Worm (Caenorhabditis elegans) whole organism, early embryonic: ENCODE measurements around the gene C55A6.12.

Source experiments
- B0310.2 ChIP-seq: sonication (generic microtip); optimal IDR thresholded peaks from 2 replicates; lab custom pipeline; 2016; ENCODE audit warnings: mild to moderate bottlenecking, missing genetic modification characterization, missing compliant biosample characterization
- F13C5.2 ChIP-seq: sonication (generic microtip); optimal IDR thresholded peaks from 2 replicates; lab custom pipeline; 2017; ENCODE audit warnings: mild to moderate bottlenecking, missing genetic modification characterization, inconsistent platforms, missing compliant biosample characterization
- aly-1 ChIP-seq: sonication (generic microtip); optimal IDR thresholded peaks from 2 replicates; lab custom pipeline; 2016; ENCODE audit warnings: missing genetic modification characterization, missing compliant biosample characterization
- ama-1 ChIP-seq: fragments of 150-350 bp; optimal IDR thresholded peaks from 2 replicates; lab custom pipeline; 2014
- ceh-13 ChIP-seq: fragments of 200-800 bp; sonication (Bioruptor generic); optimal IDR thresholded peaks from 2 replicates; lab custom pipeline; 2018; ENCODE audit warnings: mild to moderate bottlenecking, missing genetic modification characterization, missing compliant biosample characterization
- ceh-36 ChIP-seq: sonication (generic microtip); optimal IDR thresholded peaks from 2 replicates; lab custom pipeline; 2016; ENCODE audit warnings: missing genetic modification characterization, inconsistent platforms, missing compliant biosample characterization
- ets-7 ChIP-seq: sonication (generic microtip); optimal IDR thresholded peaks from 2 replicates; lab custom pipeline; 2016; ENCODE audit warnings: missing genotype, missing genetic modification characterization, missing compliant biosample characterization
- flt-1 ChIP-seq: fragments of 200-800 bp; sonication (Bioruptor generic); IDR thresholded peaks from 2 replicates; pipeline ENCODE4 v1.3.6; 2022; ENCODE audit warnings: missing genetic modification characterization, missing compliant biosample characterization
- hmbx-1 ChIP-seq: sonication (generic microtip); optimal IDR thresholded peaks from 2 replicates; lab custom pipeline; 2016; ENCODE audit warnings: mild to moderate bottlenecking, missing genetic modification characterization, missing compliant biosample characterization
- hmg-4 ChIP-seq: fragments of 200-800 bp; sonication (Bioruptor generic); optimal IDR thresholded peaks from 2 replicates; lab custom pipeline; 2018; ENCODE audit warnings: mild to moderate bottlenecking, missing genetic modification characterization, missing compliant biosample characterization
- hnd-1 ChIP-seq: sonication (generic microtip); optimal IDR thresholded peaks from 2 replicates; lab custom pipeline; 2016; ENCODE audit warnings: missing genetic modification characterization, missing compliant biosample characterization
- pes-1 ChIP-seq: fragments of 200-800 bp; sonication (Bioruptor generic); IDR thresholded peaks from 2 replicates; pipeline ENCODE4 v1.3.6; 2022; ENCODE audit warnings: missing genetic modification reagents, missing genetic modification characterization, missing compliant biosample characterization
- scrt-1 ChIP-seq: fragments of 200-800 bp; sonication (Bioruptor generic); IDR thresholded peaks from 2 replicates; pipeline ENCODE4 v1.3.6; 2022; ENCODE audit warnings: missing genetic modification characterization, missing compliant biosample characterization
- sea-1 ChIP-seq: fragments of 200-800 bp; sonication (Bioruptor generic); conservative IDR thresholded peaks from 2 replicates; pipeline ENCODE4 v1.3.6; 2022; ENCODE audit warnings: missing genetic modification characterization, missing compliant biosample characterization
- tbx-11 ChIP-seq: fragments of 200-800 bp; sonication (Bioruptor generic); IDR thresholded peaks from 2 replicates; pipeline ENCODE4 v1.3.6; 2022; ENCODE audit warnings: missing genetic modification characterization, missing compliant biosample characterization
- tbx-37 ChIP-seq: fragments of 200-800 bp; sonication (Bioruptor generic); conservative IDR thresholded peaks from 2 replicates; pipeline ENCODE4 v1.3.6; 2022; ENCODE audit warnings: missing genetic modification reagents, missing genetic modification characterization, missing compliant biosample characterization
- tra-4 ChIP-seq: sonication (generic microtip); optimal IDR thresholded peaks from 2 replicates; lab custom pipeline; 2017; ENCODE audit warnings: missing genetic modification characterization, missing compliant biosample characterization

C55A6.12 gene

ce11 chrV:11503081-11503751, at the start of gene C55A6.12:
TSS of gene C55A6.12 (minus strand) at chrV:11503131.
- TF ChIP-seq pes-1 = no peak
- TF ChIP-seq sea-1 (GFP tag; lab: Robert Waterston, UW) = no peak
- no peak for TF ChIP-seq tra-4
- TF ChIP-seq flt-1 = no peak
- no peak for TF ChIP-seq ceh-13 (GFP tag; lab: Kevin White, UChicago)
- no peak for TF ChIP-seq scrt-1 (GFP tag; lab: Robert Waterston, UW)
- TF ChIP-seq tbx-11 (GFP tag; lab: Robert Waterston, UW) = no peak
- no peak for TF ChIP-seq F13C5.2
- no peak for TF ChIP-seq hnd-1
- TF ChIP-seq ceh-36 (tag; lab: Kevin White, UChicago) = no peak

ce11 chrV:11552379-11552778, 49.4 kb upstream of the C55A6.12 start, which contains the start of gene srx-85:
TSS of gene srx-85 (plus strand) at chrV:11552679.
- TF ChIP-seq sea-1 (GFP tag; lab: Robert Waterston, UW) (no peak), hmbx-1 (no peak), ceh-36 (tag; lab: Kevin White, UChicago) (no peak), F13C5.2 (no peak), aly-1 (tag; lab: Kevin White, UChicago) (no peak)

ce11 chrV:11548914-11549406, 46.0 kb upstream of the C55A6.12 start, which contains the start of the genes F38B7.17 and F38B7.3:
TSS of gene F38B7.17 (minus strand) at chrV:11548964.
TSS of gene F38B7.3 (plus strand) at chrV:11549107.
- peak; percentile 38 for TF ChIP-seq F13C5.2
- no peak for TF ChIP-seq hnd-1

- no peak for TF ChIP-seq hmg-4 (GFP tag; lab: Kevin White, UChicago)
- TF ChIP-seq B0310.2 (tag; lab: Kevin White, UChicago) = no peak
- no peak for TF ChIP-seq ets-7 (tag; lab: Kevin White, UChicago)
- no peak for TF ChIP-seq tbx-37
- TF ChIP-seq flt-1 = no peak
- TF ChIP-seq pes-1 = no peak
- TF ChIP-seq hmbx-1 = no peak
- TF ChIP-seq hnd-1 = no peak
- TF ChIP-seq scrt-1 (GFP tag; lab: Robert Waterston, UW) = no peak
- no peak for TF ChIP-seq ceh-36 (tag; lab: Kevin White, UChicago)
- no peak for TF ChIP-seq tbx-11 (GFP tag; lab: Robert Waterston, UW)
- TF ChIP-seq F13C5.2 = no peak
- TF ChIP-seq ceh-13 (GFP tag; lab: Kevin White, UChicago) = no peak
- no peak for TF ChIP-seq ama-1
Observed at ce11 chrV:11546795-11547194, 43.9 kb upstream of the C55A6.12 start, which contains the start of gene F38B7.11. TSS of gene F38B7.11 (plus strand) at chrV:11547095.

- TF ChIP-seq flt-1 = no peak
- TF ChIP-seq ama-1 = no peak
- no peak for TF ChIP-seq tra-4
- TF ChIP-seq aly-1 (tag; lab: Kevin White, UChicago) = no peak
- no peak for TF ChIP-seq scrt-1 (GFP tag; lab: Robert Waterston, UW)
- TF ChIP-seq pes-1 = no peak
- TF ChIP-seq ceh-36 (tag; lab: Kevin White, UChicago) = no peak
- no peak for TF ChIP-seq sea-1 (GFP tag; lab: Robert Waterston, UW)
- no peak for TF ChIP-seq ceh-13 (GFP tag; lab: Kevin White, UChicago)
- no peak for TF ChIP-seq hmbx-1
- TF ChIP-seq ets-7 (tag; lab: Kevin White, UChicago) = no peak
- TF ChIP-seq hmg-4 (GFP tag; lab: Kevin White, UChicago) = no peak
- no peak for TF ChIP-seq B0310.2 (tag; lab: Kevin White, UChicago)
- TF ChIP-seq hnd-1 = no peak
- TF ChIP-seq tbx-37 = no peak
- no peak for TF ChIP-seq tbx-11 (GFP tag; lab: Robert Waterston, UW)
- TF ChIP-seq F13C5.2 = no peak
Observed at ce11 chrV:11545227-11545626, 42.3 kb upstream of the C55A6.12 start, which contains the start of gene F38B7.10. TSS of gene F38B7.10 (plus strand) at chrV:11545527.

- TF ChIP-seq sea-1 (GFP tag; lab: Robert Waterston, UW) (no peak), scrt-1 (GFP tag; lab: Robert Waterston, UW) (no peak), hnd-1 (no peak), tra-4 (no peak), pes-1 (no peak), tbx-11 (GFP tag; lab: Robert Waterston, UW) (no peak), B0310.2 (tag; lab: Kevin White, UChicago) (no peak), hmg-4 (GFP tag; lab: Kevin White, UChicago) (no peak), ceh-13 (GFP tag; lab: Kevin White, UChicago) (no peak), aly-1 (tag; lab: Kevin White, UChicago) (no peak), hmbx-1 (no peak), F13C5.2 (no peak), ama-1 (no peak), tbx-37 (no peak), ets-7 (tag; lab: Kevin White, UChicago) (no peak), ceh-36 (tag; lab: Kevin White, UChicago) (no peak), flt-1 (no peak)
Observed at ce11 chrV:11543564-11543963, 40.6 kb upstream of the C55A6.12 start, which contains the start of gene F38B7.2. TSS of gene F38B7.2 (plus strand) at chrV:11543963.

- TF ChIP-seq scrt-1 (GFP tag; lab: Robert Waterston, UW) (no peak), F13C5.2 (no peak), hmbx-1 (no peak), tbx-11 (GFP tag; lab: Robert Waterston, UW) (no peak), ceh-36 (tag; lab: Kevin White, UChicago) (no peak), hnd-1 (no peak), flt-1 (no peak), pes-1 (no peak), ceh-13 (GFP tag; lab: Kevin White, UChicago) (no peak), tbx-37 (no peak), B0310.2 (tag; lab: Kevin White, UChicago) (no peak), hmg-4 (GFP tag; lab: Kevin White, UChicago) (no peak), aly-1 (tag; lab: Kevin White, UChicago) (no peak)
Observed at ce11 chrV:11541284-11541683, 38.4 kb upstream of the C55A6.12 start.
